Worm (Caenorhabditis elegans) whole organism, early embryonic: ENCODE results near the gene Y17G7B.23.

ENCODE experiments used
- B0310.2 ChIP-seq: sonication (generic microtip); optimal IDR thresholded peaks from 2 replicates; lab custom pipeline; 2016; ENCODE audit warnings: mild to moderate bottlenecking, missing genetic modification characterization, missing compliant biosample characterization
- F13C5.2 ChIP-seq: sonication (generic microtip); optimal IDR thresholded peaks from 2 replicates; lab custom pipeline; 2017; ENCODE audit warnings: mild to moderate bottlenecking, missing genetic modification characterization, inconsistent platforms, missing compliant biosample characterization
- aly-1 ChIP-seq: sonication (generic microtip); optimal IDR thresholded peaks from 2 replicates; lab custom pipeline; 2016; ENCODE audit warnings: missing genetic modification characterization, missing compliant biosample characterization
- ama-1 ChIP-seq: fragments of 150-350 bp; optimal IDR thresholded peaks from 2 replicates; lab custom pipeline; 2014
- ceh-13 ChIP-seq: fragments of 200-800 bp; sonication (Bioruptor generic); optimal IDR thresholded peaks from 2 replicates; lab custom pipeline; 2018; ENCODE audit warnings: mild to moderate bottlenecking, missing genetic modification characterization, missing compliant biosample characterization
- ceh-36 ChIP-seq: sonication (generic microtip); optimal IDR thresholded peaks from 2 replicates; lab custom pipeline; 2016; ENCODE audit warnings: missing genetic modification characterization, inconsistent platforms, missing compliant biosample characterization
- ets-7 ChIP-seq: sonication (generic microtip); optimal IDR thresholded peaks from 2 replicates; lab custom pipeline; 2016; ENCODE audit warnings: missing genotype, missing genetic modification characterization, missing compliant biosample characterization
- flt-1 ChIP-seq: fragments of 200-800 bp; sonication (Bioruptor generic); IDR thresholded peaks from 2 replicates; pipeline ENCODE4 v1.3.6; 2022; ENCODE audit warnings: missing genetic modification characterization, missing compliant biosample characterization
- hmbx-1 ChIP-seq: sonication (generic microtip); optimal IDR thresholded peaks from 2 replicates; lab custom pipeline; 2016; ENCODE audit warnings: mild to moderate bottlenecking, missing genetic modification characterization, missing compliant biosample characterization
- hmg-4 ChIP-seq: fragments of 200-800 bp; sonication (Bioruptor generic); optimal IDR thresholded peaks from 2 replicates; lab custom pipeline; 2018; ENCODE audit warnings: mild to moderate bottlenecking, missing genetic modification characterization, missing compliant biosample characterization
- hnd-1 ChIP-seq: sonication (generic microtip); optimal IDR thresholded peaks from 2 replicates; lab custom pipeline; 2016; ENCODE audit warnings: missing genetic modification characterization, missing compliant biosample characterization
- pes-1 ChIP-seq: fragments of 200-800 bp; sonication (Bioruptor generic); IDR thresholded peaks from 2 replicates; pipeline ENCODE4 v1.3.6; 2022; ENCODE audit warnings: missing genetic modification reagents, missing genetic modification characterization, missing compliant biosample characterization
- scrt-1 ChIP-seq: fragments of 200-800 bp; sonication (Bioruptor generic); IDR thresholded peaks from 2 replicates; pipeline ENCODE4 v1.3.6; 2022; ENCODE audit warnings: missing genetic modification characterization, missing compliant biosample characterization
- sea-1 ChIP-seq: fragments of 200-800 bp; sonication (Bioruptor generic); conservative IDR thresholded peaks from 2 replicates; pipeline ENCODE4 v1.3.6; 2022; ENCODE audit warnings: missing genetic modification characterization, missing compliant biosample characterization
- tbx-11 ChIP-seq: fragments of 200-800 bp; sonication (Bioruptor generic); IDR thresholded peaks from 2 replicates; pipeline ENCODE4 v1.3.6; 2022; ENCODE audit warnings: missing genetic modification characterization, missing compliant biosample characterization
- tbx-37 ChIP-seq: fragments of 200-800 bp; sonication (Bioruptor generic); conservative IDR thresholded peaks from 2 replicates; pipeline ENCODE4 v1.3.6; 2022; ENCODE audit warnings: missing genetic modification reagents, missing genetic modification characterization, missing compliant biosample characterization
- tra-4 ChIP-seq: sonication (generic microtip); optimal IDR thresholded peaks from 2 replicates; lab custom pipeline; 2017; ENCODE audit warnings: missing genetic modification characterization, missing compliant biosample characterization

Gene Y17G7B.23

ce11 chrII:11969033-11969432 is 30.0 kb upstream of the Y17G7B.23 start:
- no peak for TF ChIP-seq scrt-1 (GFP tag; lab: Robert Waterston, UW)
- no peak for TF ChIP-seq ceh-36 (tag; lab: Kevin White, UChicago)
- TF ChIP-seq pes-1 (GFP tag; lab: Robert Waterston, UW): no peak
- no peak for TF ChIP-seq sea-1
- no peak for TF ChIP-seq tbx-37 (GFP tag; lab: Robert Waterston, UW)
- TF ChIP-seq ets-7 (tag; lab: Kevin White, UChicago): no peak
- TF ChIP-seq hnd-1 (tag; lab: Kevin White, UChicago): no peak
- TF ChIP-seq ama-1 (lab: Kevin White, UChicago): no peak
- no peak for TF ChIP-seq tbx-11 (GFP tag; lab: Robert Waterston, UW)
- TF ChIP-seq aly-1 (tag; lab: Kevin White, UChicago): no peak
- TF ChIP-seq ceh-13 (GFP tag; lab: Kevin White, UChicago): no peak
- TF ChIP-seq hmbx-1 (tag; lab: Kevin White, UChicago): no peak
- no peak for TF ChIP-seq B0310.2
- TF ChIP-seq hmg-4 (GFP tag; lab: Kevin White, UChicago): no peak
- TF ChIP-seq F13C5.2 (tag; lab: Kevin White, UChicago): no peak
- no peak for TF ChIP-seq tra-4 (tag; lab: Kevin White, UChicago)

ce11 chrII:11971009-11971636 is 27.9 kb upstream of the Y17G7B.23 start:
- TF ChIP-seq sea-1 (no peak), ceh-13 (GFP tag; lab: Kevin White, UChicago) (no peak), ceh-36 (tag; lab: Kevin White, UChicago) (no peak), scrt-1 (GFP tag; lab: Robert Waterston, UW) (no peak), tbx-11 (GFP tag; lab: Robert Waterston, UW) (no peak)

- TF ChIP-seq ceh-13 (GFP tag; lab: Kevin White, UChicago): no peak
These were observed 26.7 kb upstream of the Y17G7B.23 start for ce11 chrII:11972266-11972665.

- TF ChIP-seq hmg-4 (GFP tag; lab: Kevin White, UChicago) (no peak), hnd-1 (tag; lab: Kevin White, UChicago) (no peak), tbx-37 (GFP tag; lab: Robert Waterston, UW) (no peak), ama-1 (lab: Kevin White, UChicago) (no peak), ets-7 (tag; lab: Kevin White, UChicago) (no peak), F13C5.2 (tag; lab: Kevin White, UChicago) (no peak), tbx-11 (GFP tag; lab: Robert Waterston, UW) (no peak), ceh-36 (tag; lab: Kevin White, UChicago) (no peak), flt-1 (GFP tag; lab: Robert Waterston, UW) (no peak), pes-1 (GFP tag; lab: Robert Waterston, UW) (no peak), sea-1 (no peak), aly-1 (tag; lab: Kevin White, UChicago) (no peak)
These were observed 25.4 kb upstream of the Y17G7B.23 start, which contains the start of gene acbp-6 for ce11 chrII:11973632-11974031. Gene acbp-6, minus strand, starts transcription at chrII:11973732.

ce11 chrII:11974048-11974995 is 24.7 kb upstream of the Y17G7B.23 start:
- 0 out of 2 replicates have a peak, but pooled peaks have one; percentile 21 for TF ChIP-seq pes-1 (GFP tag; lab: Robert Waterston, UW)
- no peak for TF ChIP-seq aly-1 (tag; lab: Kevin White, UChicago)
- TF ChIP-seq sea-1: 0 out of 2 replicates have a peak, but pooled peaks have one; percentile 40
- TF ChIP-seq hmbx-1 (tag; lab: Kevin White, UChicago): peak; percentile 44
- TF ChIP-seq tra-4 (tag; lab: Kevin White, UChicago): no peak
- peak; percentile 23 for TF ChIP-seq hmg-4 (GFP tag; lab: Kevin White, UChicago)
- peak; percentile 85 for TF ChIP-seq ama-1 (lab: Kevin White, UChicago)
- TF ChIP-seq ets-7 (tag; lab: Kevin White, UChicago): no peak
- peak; percentile 56 for TF ChIP-seq B0310.2

DNA sequence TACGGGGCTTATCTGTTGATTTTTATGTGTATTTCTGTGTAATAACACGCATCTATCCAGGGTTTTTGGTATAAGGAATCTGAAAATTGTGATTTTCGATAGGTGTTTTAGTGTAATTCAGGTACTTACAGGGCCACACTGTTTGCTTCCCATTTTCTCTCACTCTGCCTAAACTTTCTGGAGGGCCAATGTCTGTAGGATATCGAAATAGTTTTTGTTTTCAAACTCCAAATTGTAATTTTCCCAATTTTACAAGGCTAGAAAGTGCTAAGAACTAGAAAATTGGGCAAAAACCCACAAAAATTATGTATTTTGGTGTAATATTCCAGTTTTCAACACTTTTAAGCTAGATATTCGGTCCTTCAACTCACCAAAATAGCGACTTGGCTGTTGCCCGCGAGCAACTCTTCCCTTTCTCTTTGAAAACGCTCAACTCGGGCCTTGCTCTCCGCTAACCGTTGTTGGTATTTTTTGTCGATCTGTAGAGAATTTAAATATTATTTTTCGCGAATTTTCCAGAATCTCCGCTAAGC is 22.2 kb upstream of the Y17G7B.23 start:
- TF ChIP-seq ceh-36 (tag; lab: Kevin White, UChicago) (no peak), hnd-1 (tag; lab: Kevin White, UChicago) (no peak), sea-1 (no peak), tbx-37 (GFP tag; lab: Robert Waterston, UW) (no peak), tbx-11 (GFP tag; lab: Robert Waterston, UW) (no peak), scrt-1 (GFP tag; lab: Robert Waterston, UW) (no peak), aly-1 (tag; lab: Kevin White, UChicago) (no peak), B0310.2 (no peak), hmg-4 (GFP tag; lab: Kevin White, UChicago) (no peak), flt-1 (GFP tag; lab: Robert Waterston, UW) (no peak), pes-1 (GFP tag; lab: Robert Waterston, UW) (no peak)

- TF ChIP-seq ceh-13 (GFP tag; lab: Kevin White, UChicago): no peak
- peak; percentile 34 for TF ChIP-seq hmg-4 (GFP tag; lab: Kevin White, UChicago)
- peak; percentile 32; the same call in 1 of the 2 replicates for TF ChIP-seq flt-1 (GFP tag; lab: Robert Waterston, UW)
- TF ChIP-seq ama-1 (lab: Kevin White, UChicago): peak; percentile 78
- TF ChIP-seq hmbx-1 (tag; lab: Kevin White, UChicago): no peak
- TF ChIP-seq scrt-1 (GFP tag; lab: Robert Waterston, UW): peak; percentile 57; the same call in 1 of the 2 replicates
These were observed 21.6 kb upstream of the Y17G7B.23 start, which contains the start of gene Y17G7B.21 for ce11 chrII:11977363-11977762. Gene Y17G7B.21, minus strand, starts transcription at chrII:11977661.
